Fruit fly (Drosophila melanogaster): ENCODE data around the gene CG31517.

Gene CG31517

dm6 chr3R:13914760-13915417, 33.3 kb upstream of the CG31517 start (continued):
- no peak for TF ChIP-seq CG17912 (GFP tag; optimal IDR thresholded peaks at IDR 0.05)
- TF ChIP-seq CG18599 (GFP tag; optimal IDR thresholded peaks at IDR 0.05), result peak; percentile 68
- TF ChIP-seq pum (GFP tag; optimal IDR thresholded peaks at IDR 0.05), result peak; percentile 81
- peak; percentile 71 for TF ChIP-seq Ssrp (tag; optimal IDR thresholded peaks at IDR 0.05)
- TF ChIP-seq ERR (GFP tag; optimal IDR thresholded peaks at IDR 0.05), result peak; percentile 22
- TF ChIP-seq CG11247 (GFP tag; IDR thresholded peaks at IDR 0.05), result peak; percentile 75
- TF ChIP-seq CG6813 (GFP tag; optimal IDR thresholded peaks at IDR 0.05), result peak; percentile 36
- TF ChIP-seq cg (GFP tag; optimal IDR thresholded peaks at IDR 0.05), result no peak
- TF ChIP-seq Rx (GFP tag; IDR thresholded peaks at IDR 0.05), result peak; percentile 76
- no peak for TF ChIP-seq Bgb (GFP tag; IDR thresholded peaks at IDR 0.05; ENCODE audit: partially characterized antibody)
- peak; percentile 83 for TF ChIP-seq CG6689 (GFP tag; IDR thresholded peaks at IDR 0.05)
- peak; percentile 27 for TF ChIP-seq CG16815 (GFP tag; optimal IDR thresholded peaks at IDR 0.05)
- TF ChIP-seq fru (optimal IDR thresholded peaks at IDR 0.05), result no peak
- TF ChIP-seq fu2 (GFP tag; optimal IDR thresholded peaks at IDR 0.05), result peak; percentile 47
- TF ChIP-seq Doc2 (GFP tag; IDR thresholded peaks at IDR 0.05), result 0 out of 2 replicates have a peak, but pooled peaks have one; percentile 35
- TF ChIP-seq p53 (GFP tag; optimal IDR thresholded peaks at IDR 0.05), result peak; percentile 45
- TF ChIP-seq ewg (GFP tag; optimal IDR thresholded peaks at IDR 0.05), result peak; percentile 52
- peak; percentile 74 to 79 for TF ChIP-seq chif (GFP tag; optimal IDR thresholded peaks at IDR 0.05)
- peak; percentile 79 for TF ChIP-seq tgo (GFP tag; IDR thresholded peaks at IDR 0.05)
- no peak for TF ChIP-seq YL-1 (GFP tag; optimal IDR thresholded peaks at IDR 0.05)
- TF ChIP-seq CG6854 (GFP tag; optimal IDR thresholded peaks at IDR 0.05), result peak; percentile 34
- TF ChIP-seq pita (GFP tag; optimal IDR thresholded peaks at IDR 0.05), result no peak
- peak; percentile 94 for TF ChIP-seq Ets65A (GFP tag)
- no peak for TF ChIP-seq tup (GFP tag; optimal IDR thresholded peaks at IDR 0.05)
- TF ChIP-seq Sry-β (GFP tag; optimal IDR thresholded peaks at IDR 0.05), result peak; percentile 4
- no peak for TF ChIP-seq bigmax (GFP tag; optimal IDR thresholded peaks at IDR 0.05)
- TF ChIP-seq HLH54F (GFP tag; optimal IDR thresholded peaks at IDR 0.05), result peak; percentile 41
- TF ChIP-seq CG7963 (GFP tag; IDR thresholded peaks at IDR 0.05; ENCODE audit: partially characterized antibody), result no peak
- TF ChIP-seq CG10147 (GFP tag; optimal IDR thresholded peaks at IDR 0.05), result peak; percentile 67
- TF ChIP-seq psq (GFP tag; optimal IDR thresholded peaks at IDR 0.05), result no peak
- TF ChIP-seq CG16779 (GFP tag; IDR thresholded peaks at IDR 0.05), result peak; percentile 75; the same call in 1 of the 2 replicates
- peak; percentile 63 for TF ChIP-seq her (GFP tag; optimal IDR thresholded peaks at IDR 0.05)
- TF ChIP-seq pzg (GFP tag; optimal IDR thresholded peaks at IDR 0.05), result no peak
- peak; percentile 74 for TF ChIP-seq maf-S (GFP tag; optimal IDR thresholded peaks at IDR 0.05)
- peak; percentile 79 for TF ChIP-seq stc (GFP tag; IDR thresholded peaks at IDR 0.05)
- TF ChIP-seq nom (GFP tag; optimal IDR thresholded peaks at IDR 0.05), result no peak
- peak; percentile 44 for TF ChIP-seq fd64A (GFP tag; optimal IDR thresholded peaks at IDR 0.05)
- TF ChIP-seq caup (GFP tag; optimal IDR thresholded peaks at IDR 0.05; ENCODE audit: severe bottlenecking), result peak; percentile 66
- no peak for TF ChIP-seq B-H2 (GFP tag; optimal IDR thresholded peaks at IDR 0.05)
- peak; percentile 55 for TF ChIP-seq CG2202 (tag; optimal IDR thresholded peaks at IDR 0.05)
- TF ChIP-seq bab2 (GFP tag; optimal IDR thresholded peaks at IDR 0.05), result peak; percentile 76
- peak; percentile 67; the same call in 1 of the 2 replicates for TF ChIP-seq wor (GFP tag; IDR thresholded peaks at IDR 0.05)
- TF ChIP-seq Hey (tag; optimal IDR thresholded peaks at IDR 0.05), result no peak
- peak; percentile 62 for TF ChIP-seq Dad (GFP tag; optimal IDR thresholded peaks at IDR 0.05)
- peak; percentile 62 for TF ChIP-seq CG1602 (GFP tag; optimal IDR thresholded peaks at IDR 0.05)
- TF ChIP-seq pfk (GFP tag; optimal IDR thresholded peaks at IDR 0.05), result no peak
- peak; percentile 84 for TF ChIP-seq CG17328 (GFP tag; IDR thresholded peaks at IDR 0.05)
- peak; percentile 55; the same call in 1 of the 3 replicates for TF ChIP-seq CG3726 (GFP tag; IDR thresholded peaks at IDR 0.05)
- peak; percentile 39 for TF ChIP-seq CG18619 (GFP tag; optimal IDR thresholded peaks at IDR 0.05)
- peak; percentile 55; the same call in 1 of the 2 replicates for TF ChIP-seq CG32767 (GFP tag; IDR thresholded peaks at IDR 0.05)

All from whole organism, embryonic.